Worm (Caenorhabditis elegans) whole organism, L3 larva: Measurements from ENCODE around the gene F33A8.4.

Source experiments
- ZK546.5 ChIP-seq: sonication (generic microtip); optimal IDR thresholded peaks from 2 replicates; lab custom pipeline; 2017; ENCODE audit warnings: missing biosample characterization, missing genetic modification characterization
- ceh-9 ChIP-seq: sonication (generic microtip); optimal IDR thresholded peaks from 2 replicates; lab custom pipeline; 2018; ENCODE audit warnings: missing biosample characterization, missing genetic modification characterization
- egl-27 ChIP-seq: sonication (generic microtip); optimal IDR thresholded peaks from 4 replicates; lab custom pipeline; 2017; ENCODE audit warnings: missing biosample characterization, missing genetic modification reagents, missing genetic modification characterization
- elt-1 ChIP-seq: fragments of 150-350 bp; optimal IDR thresholded peaks from 2 replicates; lab custom pipeline; 2014; ENCODE audit warnings: missing biosample characterization, missing genetic modification characterization
- elt-3 ChIP-seq, 3 experiments: fragments of 150-350 bp in 1 of 3; sonication (generic microtip) in 2 of 3; optimal IDR thresholded peaks; 2 replicates in 2 of 3; 4 replicates in 1 of 3; lab custom pipeline; 2014 to 2017; ENCODE audit warnings: missing biosample characterization in 3 of 3, missing genetic modification characterization in 3 of 3
- hmg-11 ChIP-seq: sonication (generic microtip); optimal IDR thresholded peaks from 2 replicates; lab custom pipeline; 2016; ENCODE audit warnings: missing genetic modification characterization, missing compliant biosample characterization
- nhr-76 ChIP-seq: fragments of 150-350 bp; sonication (generic microtip); optimal IDR thresholded peaks from 5 replicates; lab custom pipeline; 2014; ENCODE audit warnings: missing biosample characterization, missing genetic modification characterization
- nhr-77 ChIP-seq: fragments of 150-350 bp; optimal IDR thresholded peaks from 2 replicates; lab custom pipeline; 2014; ENCODE audit warnings: missing biosample characterization, missing genetic modification characterization
- pha-4 ChIP-seq: fragments of 150-350 bp; optimal IDR thresholded peaks from 2 replicates; lab custom pipeline; 2014; ENCODE audit warnings: missing biosample characterization, missing genetic modification reagents, missing genetic modification characterization
- pqm-1 ChIP-seq: fragments of 150-350 bp; optimal IDR thresholded peaks from 2 replicates; lab custom pipeline; 2017; ENCODE audit warnings: missing biosample characterization, missing genetic modification characterization, inconsistent platforms
- sea-2 ChIP-seq: fragments of 150-350 bp; sonication (generic microtip); optimal IDR thresholded peaks from 4 replicates; lab custom pipeline; 2014; ENCODE audit warnings: missing biosample characterization, missing genetic modification reagents, missing genetic modification characterization
- snpc-4 ChIP-seq: fragments of 150-350 bp; optimal IDR thresholded peaks from 2 replicates; lab custom pipeline; 2014; ENCODE audit warnings: missing biosample characterization, missing genetic modification characterization
- zag-1 ChIP-seq: fragments of 150-350 bp; optimal IDR thresholded peaks from 2 replicates; lab custom pipeline; 2014; ENCODE audit warnings: missing biosample characterization, missing genetic modification characterization

ce11 chrII:11041846-11042262, 7.0 kb downstream of the F33A8.4 start:
- TF ChIP-seq sea-2 (GFP tag; lab: Kevin White, UChicago) (no peak), hmg-11 (tag; lab: Kevin White, UChicago) (no peak), pha-4 (tag; lab: Kevin White, UChicago) (no peak), elt-1 (tag; lab: Kevin White, UChicago) (no peak), ZK546.5 (no peak), elt-3 (tag; optimal IDR thresholded peaks at IDR 0.05; lab: Kevin White, UChicago) (no peak), ceh-9 (no peak), zag-1 (no peak), pqm-1 (tag; lab: Kevin White, UChicago) (no peak), nhr-77 (tag; lab: Kevin White, UChicago) (no peak), nhr-76 (no peak), snpc-4 (no peak), egl-27 (tag; lab: Kevin White, UChicago) (no peak)
